Worm (Caenorhabditis elegans): Measurements from ENCODE around the gene T25B9.6.
A peak's percentile ranks its signal among the peaks of the same experiment; 100 is the strongest.

Gene T25B9.6

ce11 chrIV:10761344-10761743 lies 3.4 kb downstream of the T25B9.6 start, which contains the start of gene ugt-54:
Gene ugt-54 (plus strand): TSS chrIV:10761698.
- TF ChIP-seq D2030.7 (GFP tag; IDR thresholded peaks at IDR 0.05) (no peak), lin-54 (GFP tag; optimal IDR thresholded peaks at IDR 0.05) (no peak), nhr-27 (tag; optimal IDR thresholded peaks at IDR 0.05) (no peak), lin-26 (GFP tag; IDR thresholded peaks at IDR 0.05) (no peak), efl-1 (GFP tag; optimal IDR thresholded peaks at IDR 0.05) (no peak), bed-1 (GFP tag; IDR thresholded peaks at IDR 0.05) (no peak), ceh-79 (tag; optimal IDR thresholded peaks at IDR 0.05) (no peak), tlf-1 (GFP tag; optimal IDR thresholded peaks at IDR 0.05) (peak; percentile 12), tbp1 (GFP tag; optimal IDR thresholded peaks at IDR 0.05) (peak; percentile 10), snpc-1.1 (tag; optimal IDR thresholded peaks at IDR 0.05; ENCODE audit: insufficient read depth) (no peak), Y67H2A.10 (GFP tag; conservative IDR thresholded peaks at IDR 0.05) (no peak), ztf-25 (GFP tag; IDR thresholded peaks at IDR 0.05) (no peak), K11D2.4 (GFP tag; IDR thresholded peaks at IDR 0.05) (no peak), C06A6.2 (GFP tag; conservative IDR thresholded peaks at IDR 0.05) (no peak), nhr-80 (tag; optimal IDR thresholded peaks at IDR 0.05) (peak; percentile 81)

ce11 chrIV:10764206-10764605 lies 6.3 kb downstream of the T25B9.6 start, which contains the start of gene T25B9.11:
Gene T25B9.11 (plus strand): TSS chrIV:10764506.
- TF ChIP-seq Y79H2A.3 (GFP tag; conservative IDR thresholded peaks at IDR 0.05) (no peak), nhr-80 (tag; optimal IDR thresholded peaks at IDR 0.05) (peak; percentile 32)

- TF ChIP-seq hmg-20 (GFP tag; IDR thresholded peaks at IDR 0.05): no peak
- TF ChIP-seq repo-1 (tag; optimal IDR thresholded peaks at IDR 0.05): no peak
- no peak for TF ChIP-seq nfya-1 (tag; optimal IDR thresholded peaks at IDR 0.05; ENCODE audit: borderline replicate concordance, insufficient read depth)
Measured at ce11 chrIV:10765053-10765452, 7.1 kb downstream of the T25B9.6 start, which contains the start of gene T25B9.12. Gene T25B9.12 (plus strand): TSS chrIV:10765353.

ce11 chrIV:10766071-10766470 lies 8.1 kb downstream of the T25B9.6 start:
- TF ChIP-seq lsl-1 (GFP tag; optimal IDR thresholded peaks at IDR 0.05): peak; percentile 89
- peak; percentile 84 for TF ChIP-seq madf-8 (GFP tag; conservative IDR thresholded peaks at IDR 0.05)
- TF ChIP-seq attf-6 (GFP tag; IDR thresholded peaks at IDR 0.05): 0 out of 2 replicates have a peak, but pooled peaks have one; percentile 30
- peak; percentile 60; the same call in 1 of the 2 replicates for TF ChIP-seq attf-3 (GFP tag; conservative IDR thresholded peaks at IDR 0.05)
- peak; percentile 94 for TF ChIP-seq madf-6 (GFP tag; IDR thresholded peaks at IDR 0.05)
- peak; percentile 83 for TF ChIP-seq xnd-1 (tag; optimal IDR thresholded peaks at IDR 0.05)
- TF ChIP-seq snpc-4 (GFP tag; optimal IDR thresholded peaks at IDR 0.05): peak; percentile 66
- TF ChIP-seq snpc-4 (tag; optimal IDR thresholded peaks at IDR 0.05): peak in 3 of 4 experiments; percentile 26 to 57 (median 35)
- TF ChIP-seq rcor-1 (GFP tag; IDR thresholded peaks at IDR 0.05): peak; percentile 51; the same call in 1 of the 2 replicates
- no peak for TF ChIP-seq tbx-9 (tag; optimal IDR thresholded peaks at IDR 0.05; ENCODE audit: borderline replicate concordance)
- TF ChIP-seq die-1 (tag; optimal IDR thresholded peaks at IDR 0.05): no peak
- no peak for TF ChIP-seq aptf-2 (GFP tag; conservative IDR thresholded peaks at IDR 0.05)
- TF ChIP-seq F23B12.7 (tag; optimal IDR thresholded peaks at IDR 0.05; ENCODE audit: insufficient read depth): peak; percentile 37
- TF ChIP-seq efl-1 (GFP tag; optimal IDR thresholded peaks at IDR 0.05): peak; percentile 16
- no peak for TF ChIP-seq hlh-12 (tag; optimal IDR thresholded peaks at IDR 0.05)
- no peak for TF ChIP-seq unc-62 (GFP tag; optimal IDR thresholded peaks at IDR 0.05)
- TF ChIP-seq lin-54 (GFP tag; optimal IDR thresholded peaks at IDR 0.05): peak; percentile 33
- no peak for TF ChIP-seq zfh-2 (GFP tag; conservative IDR thresholded peaks at IDR 0.05)
- no peak for TF ChIP-seq dox-1 (GFP tag; IDR thresholded peaks at IDR 0.05)
- no peak for TF ChIP-seq T26A5.8 (tag; optimal IDR thresholded peaks at IDR 0.05)
- TF ChIP-seq ztf-18 (tag; optimal IDR thresholded peaks at IDR 0.05): no peak
- TF ChIP-seq F33H1.4 (GFP tag; IDR thresholded peaks at IDR 0.05): peak; percentile 95
- TF ChIP-seq mxl-1 (tag; optimal IDR thresholded peaks at IDR 0.05): no peak
- peak; percentile 31 for TF ChIP-seq dpl-1 (GFP tag; optimal IDR thresholded peaks at IDR 0.05)
- TF ChIP-seq unc-130 (GFP tag; optimal IDR thresholded peaks at IDR 0.05): peak; percentile 41
- TF ChIP-seq snpc-3.4 (tag; optimal IDR thresholded peaks at IDR 0.05): peak; percentile 40
- peak; percentile 29; the same call in 1 of the 2 replicates for TF ChIP-seq ceh-91 (GFP tag; IDR thresholded peaks at IDR 0.05)
